Comparison of ENCODE assay signal across 3 fruit fly cellular contexts in genomic region chr2L:15474402-15474801, dm6.
A peak's percentile ranks its signal among the peaks of the same experiment; 100 is the strongest.
TF ChIP-seq lines count a peak whose summit lies in the region.

No protein-coding gene starts in this region.

- no peak for TF ChIP-seq CTCF in whole organism, embryonic (GFP tag; optimal IDR thresholded peaks at IDR 0.05; lab: Kevin White, UChicago)

TF ChIP-seq in whole organism, embryonic, 481 proteins besides CTCF, POLR2A, EP300 and RAD21:
- TF ChIP-seq lov (optimal IDR thresholded peaks at IDR 0.05; lab: Kevin White, UChicago) (no peak), lov (GFP tag; IDR thresholded peaks at IDR 0.05; lab: Robert Waterston, UW) (no peak), D19A (tag; optimal IDR thresholded peaks at IDR 0.05; lab: Kevin White, UChicago) (peak; percentile 24), sens (GFP tag; lab: Kevin White, UChicago) (peak; percentile 8), Spps (tag; optimal IDR thresholded peaks at IDR 0.05; lab: Kevin White, UChicago) (no peak), tap (tag; optimal IDR thresholded peaks at IDR 0.05; lab: Kevin White, UChicago) (no peak), CG11695 (GFP tag; IDR thresholded peaks at IDR 0.05; lab: Robert Waterston, UW) (no peak), Drgx (GFP tag; IDR thresholded peaks at IDR 0.05; lab: Robert Waterston, UW) (0 out of 2 replicates have a peak, but pooled peaks have one; percentile 17), CG12236 (GFP tag; optimal IDR thresholded peaks at IDR 0.05; lab: Kevin White, UChicago) (no peak)
TF ChIP-seq in whole organism, embryonic: peak in this region for 3.

TF ChIP-seq in whole organism, prepupa, 60 proteins besides CTCF, POLR2A, EP300 and RAD21:
- TF ChIP-seq CG11294 (GFP tag; IDR thresholded peaks at IDR 0.05; lab: Robert Waterston, UW) (0 out of 2 replicates have a peak, but pooled peaks have one; percentile 16), Lpt (GFP tag; optimal IDR thresholded peaks at IDR 0.05; lab: Kevin White, UChicago) (peak; percentile 46), CG15336 (GFP tag; IDR thresholded peaks at IDR 0.05; lab: Robert Waterston, UW) (peak; percentile 71), acj6 (GFP tag; optimal IDR thresholded peaks at IDR 0.05; lab: Kevin White, UChicago) (peak; percentile 8), CG1621 (tag; optimal IDR thresholded peaks at IDR 0.05; lab: Kevin White, UChicago) (no peak), Hr4 (GFP tag; optimal IDR thresholded peaks at IDR 0.05; lab: Kevin White, UChicago) (peak; percentile 45), CG6808 (GFP tag; optimal IDR thresholded peaks at IDR 0.05; lab: Kevin White, UChicago) (no peak), cyc (GFP tag; optimal IDR thresholded peaks at IDR 0.05; lab: Kevin White, UChicago) (no peak), CG10631 (GFP tag; optimal IDR thresholded peaks at IDR 0.05; lab: Kevin White, UChicago) (peak; percentile 7), Ets96B (tag; optimal IDR thresholded peaks at IDR 0.05; lab: Kevin White, UChicago) (peak; percentile 4), CG9139 (GFP tag; optimal IDR thresholded peaks at IDR 0.05; lab: Kevin White, UChicago) (no peak), eg (GFP tag; IDR thresholded peaks at IDR 0.05; lab: Robert Waterston, UW) (peak; percentile 54; the same call in 1 of the 3 replicates), Blimp-1 (GFP tag; optimal IDR thresholded peaks at IDR 0.05; lab: Kevin White, UChicago) (no peak), Ets21C (GFP tag; optimal IDR thresholded peaks at IDR 0.05; lab: Kevin White, UChicago) (no peak), fd85E (GFP tag; optimal IDR thresholded peaks at IDR 0.05; lab: Kevin White, UChicago) (no peak), pdm3 (GFP tag; optimal IDR thresholded peaks at IDR 0.05; lab: Kevin White, UChicago) (peak; percentile 35), Gug (GFP tag; IDR thresholded peaks at IDR 0.05; lab: Robert Waterston, UW) (peak; percentile 37; the same call in 1 of the 2 replicates), CG32006 (GFP tag; optimal IDR thresholded peaks at IDR 0.05; lab: Kevin White, UChicago) (peak; percentile 76), CG8119 (GFP tag; IDR thresholded peaks at IDR 0.05; lab: Robert Waterston, UW) (peak; percentile 70; the same call in 2 of the 3 replicates), Eip78C (GFP tag; lab: Kevin White, UChicago) (peak; percentile 64), spab (GFP tag; optimal IDR thresholded peaks at IDR 0.05; lab: Kevin White, UChicago) (no peak), CG6163 (GFP tag; IDR thresholded peaks at IDR 0.05; lab: Robert Waterston, UW) (0 out of 3 replicates have a peak, but pooled peaks have one; percentile 17), achi (GFP tag; optimal IDR thresholded peaks at IDR 0.05; lab: Kevin White, UChicago) (peak; percentile 10), CG6276 (GFP tag; optimal IDR thresholded peaks at IDR 0.05; lab: Kevin White, UChicago) (peak; percentile 53), CG3919 (GFP tag; optimal IDR thresholded peaks at IDR 0.05; lab: Kevin White, UChicago) (peak; percentile 27)
TF ChIP-seq in whole organism, prepupa: peak in this region for 17.

TF ChIP-seq in whole organism, pupa, 21 proteins besides CTCF, POLR2A, EP300 and RAD21:
- TF ChIP-seq CG34367 (tag; optimal IDR thresholded peaks at IDR 0.05; lab: Kevin White, UChicago) (no peak), CG8301 (tag; optimal IDR thresholded peaks at IDR 0.05; lab: Kevin White, UChicago) (peak; percentile 67), Ets98B (GFP tag; IDR thresholded peaks at IDR 0.05; lab: Robert Waterston, UW) (peak; percentile 29; the same call in 1 of the 2 replicates), rn (GFP tag; IDR thresholded peaks at IDR 0.05; lab: Robert Waterston, UW) (no peak), CG15710 (tag; optimal IDR thresholded peaks at IDR 0.05; lab: Kevin White, UChicago) (no peak), EcR (GFP tag; optimal IDR thresholded peaks at IDR 0.05; lab: Kevin White, UChicago) (no peak), CG8159 (tag; optimal IDR thresholded peaks at IDR 0.05; lab: Kevin White, UChicago) (peak; percentile 7), CG13204 (GFP tag; optimal IDR thresholded peaks at IDR 0.05; lab: Kevin White, UChicago) (no peak), gl (tag; optimal IDR thresholded peaks at IDR 0.05; lab: Kevin White, UChicago) (no peak), D1 (tag; optimal IDR thresholded peaks at IDR 0.05; lab: Kevin White, UChicago) (no peak), fd96Ca (GFP tag; IDR thresholded peaks at IDR 0.05; lab: Robert Waterston, UW) (no peak), CG9948 (tag; optimal IDR thresholded peaks at IDR 0.05; lab: Kevin White, UChicago) (no peak), CG32121 (GFP tag; IDR thresholded peaks at IDR 0.05; lab: Robert Waterston, UW) (no peak), CG12605 (GFP tag; IDR thresholded peaks at IDR 0.05; lab: Robert Waterston, UW) (no peak), CG17806 (tag; optimal IDR thresholded peaks at IDR 0.05; lab: Kevin White, UChicago) (no peak), CG10348 (GFP tag; IDR thresholded peaks at IDR 0.05; lab: Robert Waterston, UW) (no peak), Pif1A (GFP tag; optimal IDR thresholded peaks at IDR 0.05; lab: Kevin White, UChicago) (peak; percentile 7), Snoo (tag; optimal IDR thresholded peaks at IDR 0.05; lab: Kevin White, UChicago) (no peak), CG4496 (GFP tag; IDR thresholded peaks at IDR 0.05; lab: Robert Waterston, UW) (no peak), Pif1B (GFP tag; optimal IDR thresholded peaks at IDR 0.05; lab: Kevin White, UChicago) (peak; percentile 13), CG14655 (GFP tag; optimal IDR thresholded peaks at IDR 0.05; lab: Kevin White, UChicago) (peak; percentile 73)
TF ChIP-seq in whole organism, pupa: peak in this region for 6.

Comparison
In these comparisons a context has a peak if more than half of its experiments do, and no peak if none do; other contexts are left out.
1. Of the 7 proteins assayed by ChIP-seq in both whole organism, embryonic and whole organism, prepupa: peak only in whole organism, embryonic: none; only in whole organism, prepupa: Gug and Lpt; in both: none; in neither: 5.